Fruit fly (Drosophila melanogaster) whole organism, prepupa: ENCODE measurements around the gene CG3081.

ENCODE experiments used
- Blimp-1 ChIP-seq: fragments of 200-800 bp; sonication (Bioruptor generic); optimal IDR thresholded peaks from 3 replicates; lab custom pipeline; 2017; ENCODE audit warnings: missing biosample characterization, missing genetic modification characterization, mild to moderate bottlenecking, moderate library complexity, missing genetic modification reagents
- CG11902 ChIP-seq: fragments of 200-800 bp; sonication (Bioruptor generic); optimal IDR thresholded peaks from 3 replicates; lab custom pipeline; 2016; ENCODE audit warnings: missing biosample characterization, missing genetic modification characterization
- CG1621 ChIP-seq: fragments of 200-800 bp; sonication (Bioruptor generic); optimal IDR thresholded peaks from 3 replicates; lab custom pipeline; 2018; ENCODE audit warnings: missing biosample characterization, mild to moderate bottlenecking, missing genetic modification characterization
- CG16779 ChIP-seq: fragments of 200-800 bp; sonication (Bioruptor generic); optimal IDR thresholded peaks from 3 replicates; lab custom pipeline; 2017; ENCODE audit warnings: missing biosample characterization, mild to moderate bottlenecking, missing genetic modification characterization
- CG34406 ChIP-seq: fragments of 200-800 bp; sonication (Bioruptor generic); optimal IDR thresholded peaks from 3 replicates; lab custom pipeline; 2016; ENCODE audit warnings: missing biosample characterization, missing genetic modification characterization
- Met ChIP-seq: fragments of 200-800 bp; sonication (Bioruptor generic); optimal IDR thresholded peaks from 3 replicates; lab custom pipeline; 2016; ENCODE audit warnings: missing biosample characterization, missing genetic modification characterization
- cyc ChIP-seq: fragments of 200-800 bp; sonication (Bioruptor generic); optimal IDR thresholded peaks from 3 replicates; lab custom pipeline; 2016; ENCODE audit warnings: missing biosample characterization, missing genetic modification characterization

DNA sequence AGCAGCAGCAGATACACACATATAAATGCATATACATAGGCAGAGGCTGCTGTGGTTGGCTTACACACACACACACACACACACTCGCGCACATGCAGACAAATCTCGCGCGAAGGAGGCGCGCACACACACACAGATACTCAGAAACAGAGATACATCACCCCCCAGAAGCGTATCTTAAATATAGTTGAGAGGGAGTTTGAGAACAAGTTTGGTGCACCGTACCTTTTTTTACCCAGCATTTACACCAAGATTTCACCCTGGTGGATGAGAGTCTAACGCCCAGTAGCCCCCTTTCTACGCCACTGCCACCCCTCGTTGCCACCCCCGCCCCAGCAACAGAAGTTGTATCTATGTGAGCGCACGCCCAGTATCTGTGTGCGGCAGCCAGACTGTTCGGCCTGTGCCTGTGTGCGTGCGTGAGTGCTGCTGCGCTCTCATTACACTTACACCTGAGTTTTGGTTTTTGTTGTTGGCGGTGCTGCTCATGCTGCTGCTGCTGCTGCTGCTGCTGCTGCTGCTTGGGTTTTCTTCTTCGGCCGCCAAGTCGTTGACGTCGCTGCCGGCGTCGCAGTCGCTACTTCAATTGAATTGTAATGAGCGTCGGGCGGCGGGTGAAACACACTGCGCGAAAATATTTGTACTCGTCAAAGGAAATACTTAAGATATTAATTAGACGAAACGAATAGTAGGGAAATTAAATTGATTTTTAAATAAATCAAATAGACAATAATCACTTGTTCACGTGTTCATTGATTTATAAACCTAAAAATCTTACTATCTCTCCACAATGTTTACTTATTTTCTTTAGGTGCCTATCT, 53.6 kb downstream of the CG3081 start:
- TF ChIP-seq CG16779 (tag; lab: Kevin White, UChicago) = peak; percentile 84
- TF ChIP-seq CG1621 = peak; percentile 95
- peak; percentile 83 for TF ChIP-seq cyc
- peak; percentile 86 for TF ChIP-seq CG34406
- peak; percentile 63 for TF ChIP-seq Met (GFP tag; lab: Kevin White, UChicago)
- TF ChIP-seq Blimp-1 (GFP tag; lab: Kevin White, UChicago) = peak; percentile 78
- TF ChIP-seq CG11902 (GFP tag; lab: Kevin White, UChicago) = peak; percentile 98
